Worm (Caenorhabditis elegans) whole organism, late embryonic: Measurements from ENCODE around the gene D2021.4.

Experiments
- C08G9.2 ChIP-seq: sonication (generic microtip); optimal IDR thresholded peaks from 2 replicates; lab custom pipeline; 2016; ENCODE audit warnings: mild to moderate bottlenecking, missing genetic modification characterization, moderate library complexity, missing compliant biosample characterization
- Y22D7AL.16 ChIP-seq: sonication (generic microtip); optimal IDR thresholded peaks from 2 replicates; lab custom pipeline; 2016; ENCODE audit warnings: missing genetic modification characterization, missing compliant biosample characterization
- ama-1 ChIP-seq: fragments of 150-350 bp; optimal IDR thresholded peaks from 2 replicates; lab custom pipeline; 2014
- ceh-14 ChIP-seq: sonication (generic microtip); optimal IDR thresholded peaks from 2 replicates; lab custom pipeline; 2016; ENCODE audit warnings: missing genotype, missing genetic modification characterization, missing compliant biosample characterization
- ceh-18 ChIP-seq: sonication (generic microtip); optimal IDR thresholded peaks from 2 replicates; lab custom pipeline; 2016; ENCODE audit warnings: missing genetic modification characterization, missing compliant biosample characterization
- ceh-19 ChIP-seq: fragments of 200-800 bp; sonication (Bioruptor generic); optimal IDR thresholded peaks from 2 replicates; lab custom pipeline; 2018; ENCODE audit warnings: mild to moderate bottlenecking, missing genetic modification characterization, missing compliant biosample characterization
- ceh-2 ChIP-seq: sonication (generic microtip); optimal IDR thresholded peaks from 2 replicates; lab custom pipeline; 2016; ENCODE audit warnings: missing genotype, missing genetic modification characterization, missing compliant biosample characterization
- ceh-22 ChIP-seq: sonication (generic microtip); optimal IDR thresholded peaks from 2 replicates; lab custom pipeline; 2017; ENCODE audit warnings: missing biosample characterization, missing genetic modification characterization
- ceh-30 ChIP-seq: fragments of 150-350 bp; optimal IDR thresholded peaks from 2 replicates; lab custom pipeline; 2014; ENCODE audit warnings: missing biosample characterization, missing genetic modification characterization
- ceh-31 ChIP-seq: sonication (generic microtip); optimal IDR thresholded peaks from 2 replicates; lab custom pipeline; 2016; ENCODE audit warnings: missing genetic modification characterization, missing compliant biosample characterization
- ceh-34 ChIP-seq: sonication (generic microtip); optimal IDR thresholded peaks from 2 replicates; lab custom pipeline; 2016; ENCODE audit warnings: mild to moderate bottlenecking, missing genetic modification characterization, missing compliant biosample characterization
- ceh-45 ChIP-seq: fragments of 200-800 bp; sonication (Bioruptor generic); IDR thresholded peaks from 2 replicates; pipeline ENCODE4 v1.3.6; 2022; ENCODE audit warnings: missing genetic modification reagents, missing genetic modification characterization, missing compliant biosample characterization
- ceh-48 ChIP-seq: sonication (generic microtip); optimal IDR thresholded peaks from 2 replicates; lab custom pipeline; 2016; ENCODE audit warnings: missing genetic modification characterization, inconsistent platforms, missing compliant biosample characterization
- dve-1 ChIP-seq: sonication (generic microtip); optimal IDR thresholded peaks from 2 replicates; lab custom pipeline; 2017; ENCODE audit warnings: antibody characterized with exemption, mild to moderate bottlenecking, missing genetic modification characterization, missing compliant biosample characterization
- elt-2 ChIP-seq: sonication (generic microtip); optimal IDR thresholded peaks from 2 replicates; lab custom pipeline; 2016; ENCODE audit warnings: missing genetic modification reagents, missing genetic modification characterization, missing compliant biosample characterization
- elt-4 ChIP-seq: sonication (generic microtip); optimal IDR thresholded peaks from 2 replicates; lab custom pipeline; 2016; ENCODE audit warnings: missing genetic modification characterization, missing compliant biosample characterization
- ets-4 ChIP-seq: sonication (generic microtip); optimal IDR thresholded peaks from 2 replicates; lab custom pipeline; 2016; ENCODE audit warnings: missing genetic modification characterization, missing compliant biosample characterization
- fax-1 ChIP-seq: sonication (generic microtip); optimal IDR thresholded peaks from 2 replicates; lab custom pipeline; 2016; ENCODE audit warnings: missing genotype, missing genetic modification characterization, missing compliant biosample characterization
- hlh-30 ChIP-seq: sonication (generic microtip); optimal IDR thresholded peaks from 2 replicates; lab custom pipeline; 2017; ENCODE audit warnings: antibody characterized with exemption, missing genetic modification characterization, missing compliant biosample characterization; ENCODE audit not compliant: insufficient read depth
- hlh-6 ChIP-seq: sonication (generic microtip); optimal IDR thresholded peaks from 2 replicates; lab custom pipeline; 2016; ENCODE audit warnings: missing genotype, missing genetic modification characterization, missing compliant biosample characterization
- hlh-8 ChIP-seq: sonication (generic microtip); optimal IDR thresholded peaks from 2 replicates; lab custom pipeline; 2016; ENCODE audit warnings: missing genotype, missing genetic modification characterization, missing compliant biosample characterization
- lim-6 ChIP-seq: sonication (generic microtip); optimal IDR thresholded peaks from 2 replicates; lab custom pipeline; 2016; ENCODE audit warnings: missing genetic modification characterization, missing compliant biosample characterization
- madf-2 ChIP-seq: sonication (generic microtip); optimal IDR thresholded peaks from 2 replicates; lab custom pipeline; 2017; ENCODE audit warnings: missing genetic modification characterization, missing compliant biosample characterization
- nfya-1 ChIP-seq: sonication (generic microtip); optimal IDR thresholded peaks from 2 replicates; lab custom pipeline; 2017; ENCODE audit warnings: missing genetic modification characterization, mild to moderate bottlenecking, missing compliant biosample characterization, antibody characterized with exemption, moderate library complexity
- nhr-232 ChIP-seq: sonication (generic microtip); optimal IDR thresholded peaks from 2 replicates; lab custom pipeline; 2016; ENCODE audit warnings: missing genetic modification characterization, missing compliant biosample characterization
- npax-4 ChIP-seq: sonication (generic microtip); optimal IDR thresholded peaks from 2 replicates; lab custom pipeline; 2016; ENCODE audit warnings: missing genetic modification characterization, missing compliant biosample characterization
- pat-9 ChIP-seq: fragments of 200-800 bp; sonication (Bioruptor generic); optimal IDR thresholded peaks from 2 replicates; lab custom pipeline; 2018; ENCODE audit warnings: mild to moderate bottlenecking, missing genetic modification characterization, moderate library complexity, missing compliant biosample characterization
- pax-1 ChIP-seq: fragments of 150-350 bp; optimal IDR thresholded peaks from 2 replicates; lab custom pipeline; 2014; ENCODE audit warnings: missing biosample characterization, missing genetic modification characterization
- ref-2 ChIP-seq: sonication (generic microtip); optimal IDR thresholded peaks from 2 replicates; lab custom pipeline; 2016; ENCODE audit warnings: missing genetic modification characterization, missing compliant biosample characterization
- rnt-1 ChIP-seq: sonication (generic microtip); optimal IDR thresholded peaks from 2 replicates; lab custom pipeline; 2016; ENCODE audit warnings: missing genetic modification characterization, missing compliant biosample characterization
- sdc-2 ChIP-seq: sonication (generic microtip); optimal IDR thresholded peaks from 2 replicates; lab custom pipeline; 2016; ENCODE audit warnings: missing genotype, missing genetic modification characterization, missing compliant biosample characterization
- sox-2 ChIP-seq: fragments of 200-800 bp; sonication (Bioruptor generic); IDR thresholded peaks from 2 replicates; pipeline ENCODE4 v1.3.6; 2022; ENCODE audit warnings: missing genetic modification reagents, missing genetic modification characterization, missing compliant biosample characterization
- sox-4 ChIP-seq: sonication (generic microtip); optimal IDR thresholded peaks from 2 replicates; lab custom pipeline; 2017; ENCODE audit warnings: mild to moderate bottlenecking, missing genetic modification characterization, inconsistent platforms, missing compliant biosample characterization
- syd-9 ChIP-seq: sonication (generic microtip); optimal IDR thresholded peaks from 2 replicates; lab custom pipeline; 2016; ENCODE audit warnings: mild to moderate bottlenecking, missing genetic modification characterization, moderate library complexity, missing compliant biosample characterization
- tbx-2 ChIP-seq: sonication (generic microtip); optimal IDR thresholded peaks from 2 replicates; lab custom pipeline; 2016; ENCODE audit warnings: missing genetic modification characterization, missing compliant biosample characterization
- tbx-7 ChIP-seq: sonication (generic microtip); optimal IDR thresholded peaks from 2 replicates; lab custom pipeline; 2016; ENCODE audit warnings: missing genotype, missing genetic modification characterization, missing compliant biosample characterization
- ttx-3 ChIP-seq: sonication (generic microtip); optimal IDR thresholded peaks from 2 replicates; lab custom pipeline; 2016; ENCODE audit warnings: missing genetic modification reagents, missing genetic modification characterization, missing compliant biosample characterization
- unc-3 ChIP-seq, 2 experiments: fragments of 200-800 bp in 1 of 2; sonication (Bioruptor generic) in 1 of 2; sonication (generic microtip) in 1 of 2; conservative IDR thresholded peaks in 1 of 2; optimal IDR thresholded peaks in 1 of 2; 2 replicates each; pipeline versions ENCODE4 v1.3.6 to Lab custom; 2016 to 2022; ENCODE audit warnings: missing compliant biosample characterization in 2 of 2, missing genetic modification characterization in 2 of 2, missing genetic modification reagents in 1 of 2
- unc-42 ChIP-seq: sonication (generic microtip); optimal IDR thresholded peaks from 2 replicates; lab custom pipeline; 2016; ENCODE audit warnings: missing genotype, missing genetic modification characterization, missing compliant biosample characterization
- unc-55 ChIP-seq: sonication (generic microtip); optimal IDR thresholded peaks from 2 replicates; lab custom pipeline; 2017; ENCODE audit warnings: missing biosample characterization, missing genetic modification reagents, missing genetic modification characterization
- ztf-16 ChIP-seq: sonication (generic microtip); optimal IDR thresholded peaks from 2 replicates; lab custom pipeline; 2017; ENCODE audit warnings: missing genetic modification characterization, missing compliant biosample characterization

The D2021.4 gene

ce11 chrX:8556614-8557196, 7.8 kb upstream of the D2021.4 start, which contains the start of gene utx-1 (continued):
- TF ChIP-seq ceh-22: no peak
- no peak for TF ChIP-seq ets-4 (tag; lab: Kevin White, UChicago)
- peak; percentile 39 for TF ChIP-seq ceh-48 (tag; lab: Kevin White, UChicago)
- peak; percentile 42 for TF ChIP-seq unc-42 (tag; lab: Kevin White, UChicago)
- TF ChIP-seq sox-2 (GFP tag; lab: Robert Waterston, UW): no peak
- peak; percentile 57 for TF ChIP-seq hlh-6 (tag; lab: Kevin White, UChicago)
- TF ChIP-seq elt-2 (tag; lab: Kevin White, UChicago): peak; percentile 13
- TF ChIP-seq ceh-14 (tag; lab: Kevin White, UChicago): peak; percentile 17
- no peak for TF ChIP-seq ceh-30 (tag; lab: Kevin White, UChicago)
- no peak for TF ChIP-seq ttx-3 (tag; lab: Kevin White, UChicago)
- TF ChIP-seq ceh-45 (GFP tag; lab: Robert Waterston, UW): no peak
- TF ChIP-seq nfya-1 (tag; lab: Kevin White, UChicago): peak; percentile 62
- peak; percentile 19 for TF ChIP-seq ztf-16

ce11 chrX:8554029-8554428, 5.2 kb upstream of the D2021.4 start:
- TF ChIP-seq hlh-8 (tag; lab: Kevin White, UChicago) (no peak), unc-3 (GFP tag; conservative IDR thresholded peaks at IDR 0.05; lab: Robert Waterston, UW) (no peak), unc-3 (tag; optimal IDR thresholded peaks at IDR 0.05; lab: Kevin White, UChicago) (no peak), lim-6 (tag; lab: Kevin White, UChicago) (no peak), hlh-6 (tag; lab: Kevin White, UChicago) (no peak), tbx-2 (tag; lab: Kevin White, UChicago) (no peak), dve-1 (tag; lab: Kevin White, UChicago) (no peak), nhr-232 (tag; lab: Kevin White, UChicago) (no peak), ceh-19 (GFP tag; lab: Kevin White, UChicago) (no peak)

- TF ChIP-seq rnt-1 (tag; lab: Kevin White, UChicago) (peak; percentile 26), Y22D7AL.16 (tag; lab: Kevin White, UChicago) (no peak), ceh-31 (peak; percentile 77), ttx-3 (tag; lab: Kevin White, UChicago) (no peak), ref-2 (tag; lab: Kevin White, UChicago) (peak; percentile 61), elt-2 (tag; lab: Kevin White, UChicago) (peak; percentile 47), ceh-18 (tag; lab: Kevin White, UChicago) (peak; percentile 74), unc-55 (GFP tag; lab: Kevin White, UChicago) (peak; percentile 31), hlh-30 (peak; percentile 64), C08G9.2 (tag; lab: Kevin White, UChicago) (peak; percentile 1), nfya-1 (tag; lab: Kevin White, UChicago) (peak; percentile 70), ceh-34 (tag; lab: Kevin White, UChicago) (peak; percentile 41), pat-9 (no peak), tbx-7 (peak; percentile 10), sdc-2 (peak; percentile 63), pax-1 (peak; percentile 28), ceh-2 (tag; lab: Kevin White, UChicago) (peak; percentile 47), syd-9 (tag; lab: Kevin White, UChicago) (peak; percentile 17), elt-4 (tag; lab: Kevin White, UChicago) (no peak), tbx-2 (tag; lab: Kevin White, UChicago) (peak; percentile 79), ama-1 (lab: Kevin White, UChicago) (no peak), unc-42 (tag; lab: Kevin White, UChicago) (peak; percentile 74), fax-1 (tag; lab: Kevin White, UChicago) (no peak), sox-4 (no peak), nhr-232 (tag; lab: Kevin White, UChicago) (no peak), madf-2 (tag; lab: Kevin White, UChicago) (peak; percentile 16), npax-4 (tag; lab: Kevin White, UChicago) (no peak)
Measured at ce11 chrX:8551687-8552327, 2.9 kb upstream of the D2021.4 start, which contains the start of gene dhhc-14. dhhc-14 (plus strand) TSS chrX:8552277.
